Fruit fly (Drosophila melanogaster): Measurements from ENCODE around the gene rumi.

rumi gene

DNA sequence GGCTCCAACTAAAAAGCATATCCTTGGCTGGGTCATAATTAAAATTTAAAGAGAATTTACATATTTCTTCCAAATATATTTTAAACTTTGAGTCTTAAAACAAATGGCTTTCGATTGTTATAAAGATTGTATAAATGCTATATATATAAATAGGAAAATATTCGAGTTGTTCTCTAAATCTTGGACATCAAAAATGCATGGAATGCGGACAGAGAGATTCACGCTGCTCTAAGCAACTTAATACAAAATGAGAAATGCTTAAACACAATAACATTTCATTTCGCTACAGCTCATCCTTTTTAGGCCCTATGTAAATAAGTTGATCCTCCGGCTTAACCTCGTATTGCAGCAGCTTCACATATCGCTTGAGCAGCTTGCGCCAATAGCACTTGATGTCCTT lies 1.4 kb downstream of the rumi start, which contains the start of gene CG31139:
Gene CG31139, minus strand, starts transcription at position 101 of the 400 bp plus-strand sequence.
- TF ChIP-seq fd96Ca (GFP tag; IDR thresholded peaks at IDR 0.05) (no peak), rn (GFP tag; IDR thresholded peaks at IDR 0.05) (no peak), CG32121 (GFP tag; IDR thresholded peaks at IDR 0.05) (no peak), CG4496 (GFP tag; IDR thresholded peaks at IDR 0.05) (no peak), CG34367 (tag; optimal IDR thresholded peaks at IDR 0.05) (no peak), CG9948 (tag; optimal IDR thresholded peaks at IDR 0.05) (no peak), Ets98B (GFP tag; IDR thresholded peaks at IDR 0.05) (no peak), D1 (tag; optimal IDR thresholded peaks at IDR 0.05) (no peak), CG14655 (GFP tag; optimal IDR thresholded peaks at IDR 0.05) (no peak), CG8159 (tag; optimal IDR thresholded peaks at IDR 0.05) (no peak), CG13204 (GFP tag; optimal IDR thresholded peaks at IDR 0.05) (no peak), Pif1A (GFP tag; optimal IDR thresholded peaks at IDR 0.05) (no peak), gl (tag; optimal IDR thresholded peaks at IDR 0.05) (no peak), Snoo (tag; optimal IDR thresholded peaks at IDR 0.05) (no peak), Pif1B (GFP tag; optimal IDR thresholded peaks at IDR 0.05) (no peak), EcR (GFP tag; optimal IDR thresholded peaks at IDR 0.05) (no peak), CG17806 (tag; optimal IDR thresholded peaks at IDR 0.05) (no peak)

DNA sequence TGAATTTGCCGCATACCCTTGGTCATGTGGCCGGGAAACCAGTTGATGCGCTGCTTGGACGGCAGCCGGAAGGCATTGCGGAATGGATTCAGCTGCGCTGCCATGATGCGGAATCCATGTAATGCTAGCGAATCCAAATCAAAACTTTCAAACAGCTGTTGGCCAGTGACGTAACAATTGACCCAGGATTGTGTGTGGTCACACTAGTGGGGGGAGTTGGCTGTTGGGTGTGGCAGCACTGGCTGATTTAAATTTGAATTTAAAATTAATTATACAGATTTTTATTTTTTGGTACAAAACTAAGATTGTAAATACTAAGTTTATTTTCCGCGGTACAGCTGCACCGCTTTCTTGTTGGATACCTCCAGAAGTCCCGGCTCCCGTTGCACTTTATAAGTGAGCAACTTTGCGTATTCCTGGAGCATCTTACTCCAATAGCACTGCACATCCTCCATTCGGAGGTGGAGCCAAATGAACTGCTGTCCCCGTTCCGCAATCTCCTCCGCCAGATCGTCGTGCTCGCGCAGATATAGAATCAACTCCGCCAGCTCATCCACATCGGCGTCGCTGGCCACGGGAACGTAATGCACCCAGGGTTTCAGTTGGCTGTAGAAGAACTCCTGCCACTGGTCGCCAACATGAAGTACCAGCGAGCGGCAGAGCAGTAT lies 2.8 kb downstream of the rumi start, which contains the start of gene CG17141:
Gene CG17141, minus strand, starts transcription at position 177 of the 668 bp plus-strand sequence.
- TF ChIP-seq EcR (GFP tag; optimal IDR thresholded peaks at IDR 0.05) (no peak), CG9948 (tag; optimal IDR thresholded peaks at IDR 0.05) (no peak), CG8301 (tag; optimal IDR thresholded peaks at IDR 0.05) (no peak), Pif1A (GFP tag; optimal IDR thresholded peaks at IDR 0.05) (no peak), CG17806 (tag; optimal IDR thresholded peaks at IDR 0.05) (no peak), D1 (tag; optimal IDR thresholded peaks at IDR 0.05) (no peak), CG13204 (GFP tag; optimal IDR thresholded peaks at IDR 0.05) (no peak), CG15710 (tag; optimal IDR thresholded peaks at IDR 0.05) (no peak), CG10348 (GFP tag; IDR thresholded peaks at IDR 0.05) (no peak)

DNA sequence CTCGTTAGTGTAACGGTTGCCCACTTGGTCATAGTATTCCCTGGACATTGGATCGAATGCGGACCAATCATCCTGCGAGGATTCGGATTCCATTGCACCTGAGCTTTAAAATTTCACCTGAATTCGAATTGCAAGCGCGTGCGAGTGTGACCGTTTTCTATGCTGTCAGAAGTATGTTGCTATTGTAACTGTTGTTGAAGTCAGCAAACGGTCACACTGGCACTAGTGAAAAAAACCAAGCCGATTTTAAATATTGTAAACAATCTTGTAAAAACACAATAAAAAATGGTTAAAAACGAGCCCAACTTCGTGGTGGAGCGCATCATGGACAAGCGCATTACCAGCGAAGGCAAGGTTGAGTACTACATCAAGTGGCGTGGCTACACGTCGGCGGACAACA lies 5.0 kb downstream of the rumi start, which contains the start of the genes vret and HP1c:
Gene vret, minus strand, starts transcription at position 150 of the 400 bp plus-strand sequence.
Gene HP1c, plus strand, starts transcription at position 189 of the 400 bp plus-strand sequence.
- no peak for TF ChIP-seq CG17806 (tag; optimal IDR thresholded peaks at IDR 0.05)
- TF ChIP-seq D1 (tag; optimal IDR thresholded peaks at IDR 0.05), result no peak
- no peak for TF ChIP-seq CG34367 (tag; optimal IDR thresholded peaks at IDR 0.05)
- TF ChIP-seq Snoo (tag; optimal IDR thresholded peaks at IDR 0.05), result no peak
- TF ChIP-seq fd96Ca (GFP tag; IDR thresholded peaks at IDR 0.05), result no peak
- no peak for TF ChIP-seq CG15710 (tag; optimal IDR thresholded peaks at IDR 0.05)
- TF ChIP-seq CG8159 (tag; optimal IDR thresholded peaks at IDR 0.05), result no peak
- TF ChIP-seq Pif1A (GFP tag; optimal IDR thresholded peaks at IDR 0.05), result no peak
- no peak for TF ChIP-seq CG12605 (GFP tag; IDR thresholded peaks at IDR 0.05)
- no peak for TF ChIP-seq CG14655 (GFP tag; optimal IDR thresholded peaks at IDR 0.05)
- TF ChIP-seq EcR (GFP tag; optimal IDR thresholded peaks at IDR 0.05), result no peak
- no peak for TF ChIP-seq rn (GFP tag; IDR thresholded peaks at IDR 0.05)
- TF ChIP-seq Ets98B (GFP tag; IDR thresholded peaks at IDR 0.05), result no peak
- no peak for TF ChIP-seq CG8301 (tag; optimal IDR thresholded peaks at IDR 0.05)

DNA sequence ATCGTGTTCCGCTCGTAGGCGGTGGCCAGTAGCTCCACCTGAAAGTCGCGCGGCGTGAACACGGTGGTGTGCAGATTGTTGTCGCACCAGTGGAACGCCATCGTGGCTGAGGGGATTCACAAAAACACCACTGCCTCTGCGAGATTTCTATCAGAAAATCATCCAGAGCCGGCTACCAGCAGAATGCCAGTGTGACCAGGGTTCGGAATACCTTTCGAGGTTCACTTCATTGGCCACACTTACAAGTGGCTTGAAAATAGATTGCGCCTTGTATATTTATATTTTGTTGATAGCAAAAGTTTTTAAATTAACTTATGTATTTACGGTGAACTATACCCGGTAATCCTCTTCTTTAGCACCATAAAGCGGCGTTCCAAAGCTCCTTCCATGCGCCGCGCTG lies 9.5 kb downstream of the rumi start, which contains the start of the genes Dcr-1 and CG6985:
Gene Dcr-1, minus strand, starts transcription at position 162 of the 400 bp plus-strand sequence.
Gene CG6985, plus strand, starts transcription at position 221 of the 400 bp plus-strand sequence.
- TF ChIP-seq CG9948 (tag; optimal IDR thresholded peaks at IDR 0.05) (no peak), Pif1B (GFP tag; optimal IDR thresholded peaks at IDR 0.05) (no peak), Pif1A (GFP tag; optimal IDR thresholded peaks at IDR 0.05) (no peak), Snoo (tag; optimal IDR thresholded peaks at IDR 0.05) (no peak), CG34367 (tag; optimal IDR thresholded peaks at IDR 0.05) (no peak), CG8301 (tag; optimal IDR thresholded peaks at IDR 0.05) (no peak), D1 (tag; optimal IDR thresholded peaks at IDR 0.05) (no peak), rn (GFP tag; IDR thresholded peaks at IDR 0.05) (no peak), CG12605 (GFP tag; IDR thresholded peaks at IDR 0.05) (no peak), EcR (GFP tag; optimal IDR thresholded peaks at IDR 0.05) (no peak), CG4496 (GFP tag; IDR thresholded peaks at IDR 0.05) (no peak), CG32121 (GFP tag; IDR thresholded peaks at IDR 0.05) (no peak), CG13204 (GFP tag; optimal IDR thresholded peaks at IDR 0.05) (no peak), CG10348 (GFP tag; IDR thresholded peaks at IDR 0.05) (no peak), CG15710 (tag; optimal IDR thresholded peaks at IDR 0.05) (no peak), gl (tag; optimal IDR thresholded peaks at IDR 0.05) (no peak)

DNA sequence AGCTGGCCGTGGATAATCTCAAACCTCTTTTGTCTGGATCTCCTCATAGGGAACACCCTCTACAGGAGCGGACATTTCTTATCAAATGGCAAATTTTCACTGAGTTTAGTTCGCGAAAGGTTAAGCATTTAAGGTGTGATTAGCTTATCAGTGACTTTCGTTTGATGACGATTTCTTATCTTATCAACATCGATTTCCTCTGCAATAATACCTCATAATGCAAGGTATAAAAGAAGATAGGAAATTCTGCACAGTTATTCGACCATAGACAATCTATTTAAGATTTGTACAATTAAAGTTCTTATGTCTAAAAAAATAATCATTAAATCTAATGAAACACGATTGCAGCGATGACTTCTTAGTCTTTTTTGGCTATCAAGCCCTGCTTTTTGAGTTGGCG lies 16.6 kb downstream of the rumi start, which contains the start of gene Takl2:
Gene Takl2, minus strand, starts transcription at position 101 of the 400 bp plus-strand sequence.
- TF ChIP-seq fd96Ca (GFP tag; IDR thresholded peaks at IDR 0.05) (no peak), EcR (GFP tag; optimal IDR thresholded peaks at IDR 0.05) (no peak), CG32121 (GFP tag; IDR thresholded peaks at IDR 0.05) (no peak), Snoo (tag; optimal IDR thresholded peaks at IDR 0.05) (no peak), CG12605 (GFP tag; IDR thresholded peaks at IDR 0.05) (no peak), D1 (tag; optimal IDR thresholded peaks at IDR 0.05) (no peak), CG17806 (tag; optimal IDR thresholded peaks at IDR 0.05) (no peak), CG8159 (tag; optimal IDR thresholded peaks at IDR 0.05) (no peak), CG8301 (tag; optimal IDR thresholded peaks at IDR 0.05) (no peak), rn (GFP tag; IDR thresholded peaks at IDR 0.05) (no peak), gl (tag; optimal IDR thresholded peaks at IDR 0.05) (no peak), CG4496 (GFP tag; IDR thresholded peaks at IDR 0.05) (no peak)

DNA sequence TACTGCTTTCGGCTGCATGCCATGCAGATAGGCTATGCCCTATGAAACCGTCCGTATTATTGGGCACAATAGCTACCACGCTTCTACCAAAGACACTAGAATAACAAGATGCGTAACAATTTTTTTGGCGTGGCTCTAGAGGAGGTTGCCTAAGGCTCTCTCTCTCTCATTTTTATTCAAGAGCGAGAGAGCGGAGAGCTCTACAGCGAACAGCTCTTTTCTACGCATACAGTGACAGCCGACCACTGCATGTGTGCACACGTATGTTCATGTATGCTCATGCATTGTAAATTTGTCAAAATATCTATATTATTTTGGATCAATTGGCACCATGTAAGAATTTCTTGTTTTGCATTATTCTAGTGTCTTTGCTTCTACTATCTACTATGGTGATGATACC lies 17.4 kb downstream of the rumi start:
- TF ChIP-seq CG8159 (tag; optimal IDR thresholded peaks at IDR 0.05) (no peak), D1 (tag; optimal IDR thresholded peaks at IDR 0.05) (no peak), CG13204 (GFP tag; optimal IDR thresholded peaks at IDR 0.05) (no peak), Pif1B (GFP tag; optimal IDR thresholded peaks at IDR 0.05) (no peak), CG12605 (GFP tag; IDR thresholded peaks at IDR 0.05) (no peak), Snoo (tag; optimal IDR thresholded peaks at IDR 0.05) (no peak), CG4496 (GFP tag; IDR thresholded peaks at IDR 0.05) (no peak), rn (GFP tag; IDR thresholded peaks at IDR 0.05) (no peak), Ets98B (GFP tag; IDR thresholded peaks at IDR 0.05) (no peak), CG14655 (GFP tag; optimal IDR thresholded peaks at IDR 0.05) (no peak), CG32121 (GFP tag; IDR thresholded peaks at IDR 0.05) (no peak), CG34367 (tag; optimal IDR thresholded peaks at IDR 0.05) (no peak), gl (tag; optimal IDR thresholded peaks at IDR 0.05) (no peak), EcR (GFP tag; optimal IDR thresholded peaks at IDR 0.05) (no peak), CG10348 (GFP tag; IDR thresholded peaks at IDR 0.05) (no peak), CG9948 (tag; optimal IDR thresholded peaks at IDR 0.05) (no peak)

Measured in whole organism, pupa.